Worm (Caenorhabditis elegans) whole organism, L4/young adult: ENCODE measurements around the gene R02D5.3.

Experiments used
- W03F9.2 ChIP-seq: fragments of 150-350 bp; optimal IDR thresholded peaks from 2 replicates; lab custom pipeline; 2014; ENCODE audit warnings: missing biosample characterization, missing genetic modification characterization
- dao-5 ChIP-seq: sonication (generic microtip); optimal IDR thresholded peaks from 2 replicates; lab custom pipeline; 2016; ENCODE audit warnings: missing genotype, missing genetic modification characterization, moderate library complexity, missing compliant biosample characterization
- him-1 ChIP-seq: sonication (generic microtip); optimal IDR thresholded peaks from 2 replicates; lab custom pipeline; 2016; ENCODE audit warnings: missing genotype, missing genetic modification reagents, missing genetic modification characterization, missing compliant biosample characterization

DNA sequence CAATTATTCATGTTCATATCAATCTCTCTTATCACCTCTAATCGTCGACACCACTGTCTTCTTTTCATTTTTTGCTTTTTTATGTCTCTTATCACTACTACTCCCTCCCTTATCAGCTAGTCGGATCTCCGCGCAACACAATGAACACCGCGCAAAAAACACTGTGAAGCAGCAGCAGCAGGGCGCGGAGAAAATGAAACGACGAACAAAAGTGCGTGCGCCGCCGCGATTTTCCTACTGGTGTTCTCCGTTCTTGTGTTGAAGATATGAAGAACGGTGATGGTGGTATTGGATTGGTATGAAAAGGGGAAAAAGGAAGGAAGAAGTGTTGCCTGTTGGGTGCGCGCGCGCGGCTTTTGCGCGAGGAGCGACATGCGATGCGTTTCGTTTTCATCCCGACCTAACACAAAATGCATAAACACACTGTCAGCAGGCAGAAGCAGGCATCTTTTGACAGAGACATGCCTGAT lies 22.8 kb downstream of the R02D5.3 start:
- TF ChIP-seq him-1 (tag; lab: Kevin White, UChicago) (no peak), dao-5 (tag; lab: Kevin White, UChicago) (no peak), W03F9.2 (tag; lab: Kevin White, UChicago) (no peak)
